Worm (Caenorhabditis elegans) whole organism, late embryonic: ENCODE data around the gene gpdh-2.
A peak's percentile ranks its signal among the peaks of the same experiment; 100 is the strongest.

Experiments used
- C38D4.7 ChIP-seq: fragments of 200-800 bp; sonication (Bioruptor generic); optimal IDR thresholded peaks from 2 replicates; lab custom pipeline; 2018; ENCODE audit warnings: mild to moderate bottlenecking, missing genetic modification characterization, moderate library complexity, missing compliant biosample characterization
- F13H6.1 ChIP-seq: sonication (generic microtip); optimal IDR thresholded peaks from 2 replicates; lab custom pipeline; 2016; ENCODE audit warnings: missing genetic modification characterization, missing compliant biosample characterization
- K02D7.2 ChIP-seq: sonication (generic microtip); optimal IDR thresholded peaks from 2 replicates; lab custom pipeline; 2017; ENCODE audit warnings: mild to moderate bottlenecking, missing genetic modification characterization, missing compliant biosample characterization
- ceh-14 ChIP-seq: sonication (generic microtip); optimal IDR thresholded peaks from 2 replicates; lab custom pipeline; 2016; ENCODE audit warnings: missing genotype, missing genetic modification characterization, missing compliant biosample characterization
- ceh-18 ChIP-seq: sonication (generic microtip); optimal IDR thresholded peaks from 2 replicates; lab custom pipeline; 2016; ENCODE audit warnings: missing genetic modification characterization, missing compliant biosample characterization
- ceh-2 ChIP-seq: sonication (generic microtip); optimal IDR thresholded peaks from 2 replicates; lab custom pipeline; 2016; ENCODE audit warnings: missing genotype, missing genetic modification characterization, missing compliant biosample characterization
- ceh-22 ChIP-seq: sonication (generic microtip); optimal IDR thresholded peaks from 2 replicates; lab custom pipeline; 2017; ENCODE audit warnings: missing biosample characterization, missing genetic modification characterization
- ceh-31 ChIP-seq: sonication (generic microtip); optimal IDR thresholded peaks from 2 replicates; lab custom pipeline; 2016; ENCODE audit warnings: missing genetic modification characterization, missing compliant biosample characterization
- ceh-34 ChIP-seq: sonication (generic microtip); optimal IDR thresholded peaks from 2 replicates; lab custom pipeline; 2016; ENCODE audit warnings: mild to moderate bottlenecking, missing genetic modification characterization, missing compliant biosample characterization
- ceh-45 ChIP-seq: fragments of 200-800 bp; sonication (Bioruptor generic); IDR thresholded peaks from 2 replicates; pipeline ENCODE4 v1.3.6; 2022; ENCODE audit warnings: missing genetic modification reagents, missing genetic modification characterization, missing compliant biosample characterization
- ceh-6 ChIP-seq: fragments of 200-800 bp; sonication (Bioruptor generic); optimal IDR thresholded peaks from 2 replicates; lab custom pipeline; 2018; ENCODE audit warnings: mild to moderate bottlenecking, missing genetic modification characterization, missing compliant biosample characterization
- dve-1 ChIP-seq: sonication (generic microtip); optimal IDR thresholded peaks from 2 replicates; lab custom pipeline; 2017; ENCODE audit warnings: antibody characterized with exemption, mild to moderate bottlenecking, missing genetic modification characterization, missing compliant biosample characterization
- elt-2 ChIP-seq: sonication (generic microtip); optimal IDR thresholded peaks from 2 replicates; lab custom pipeline; 2016; ENCODE audit warnings: missing genetic modification reagents, missing genetic modification characterization, missing compliant biosample characterization
- elt-4 ChIP-seq: sonication (generic microtip); optimal IDR thresholded peaks from 2 replicates; lab custom pipeline; 2016; ENCODE audit warnings: missing genetic modification characterization, missing compliant biosample characterization
- ets-4 ChIP-seq: sonication (generic microtip); optimal IDR thresholded peaks from 2 replicates; lab custom pipeline; 2016; ENCODE audit warnings: missing genetic modification characterization, missing compliant biosample characterization
- fax-1 ChIP-seq: sonication (generic microtip); optimal IDR thresholded peaks from 2 replicates; lab custom pipeline; 2016; ENCODE audit warnings: missing genotype, missing genetic modification characterization, missing compliant biosample characterization
- fkh-10 ChIP-seq: fragments of 150-350 bp; optimal IDR thresholded peaks from 2 replicates; lab custom pipeline; 2014; ENCODE audit warnings: missing biosample characterization, missing genetic modification reagents, missing genetic modification characterization
- hlh-15 ChIP-seq: sonication (generic microtip); optimal IDR thresholded peaks from 2 replicates; lab custom pipeline; 2016; ENCODE audit warnings: missing genetic modification characterization, missing compliant biosample characterization
- hlh-30 ChIP-seq: sonication (generic microtip); optimal IDR thresholded peaks from 2 replicates; lab custom pipeline; 2017; ENCODE audit warnings: antibody characterized with exemption, missing genetic modification characterization, missing compliant biosample characterization; ENCODE audit not compliant: insufficient read depth
- hlh-8 ChIP-seq: sonication (generic microtip); optimal IDR thresholded peaks from 2 replicates; lab custom pipeline; 2016; ENCODE audit warnings: missing genotype, missing genetic modification characterization, missing compliant biosample characterization
- lim-6 ChIP-seq: sonication (generic microtip); optimal IDR thresholded peaks from 2 replicates; lab custom pipeline; 2016; ENCODE audit warnings: missing genetic modification characterization, missing compliant biosample characterization
- mec-3 ChIP-seq: sonication (generic microtip); optimal IDR thresholded peaks from 2 replicates; lab custom pipeline; 2016; ENCODE audit warnings: borderline replicate concordance, missing genetic modification characterization, missing compliant biosample characterization
- nhr-232 ChIP-seq: sonication (generic microtip); optimal IDR thresholded peaks from 2 replicates; lab custom pipeline; 2016; ENCODE audit warnings: missing genetic modification characterization, missing compliant biosample characterization
- npax-4 ChIP-seq: sonication (generic microtip); optimal IDR thresholded peaks from 2 replicates; lab custom pipeline; 2016; ENCODE audit warnings: missing genetic modification characterization, missing compliant biosample characterization
- pag-3 ChIP-seq: sonication (generic microtip); optimal IDR thresholded peaks from 2 replicates; lab custom pipeline; 2016; ENCODE audit warnings: missing compliant biosample characterization, missing genetic modification characterization, borderline replicate concordance
- pat-9 ChIP-seq: fragments of 200-800 bp; sonication (Bioruptor generic); optimal IDR thresholded peaks from 2 replicates; lab custom pipeline; 2018; ENCODE audit warnings: mild to moderate bottlenecking, missing genetic modification characterization, moderate library complexity, missing compliant biosample characterization
- pax-1 ChIP-seq: fragments of 150-350 bp; optimal IDR thresholded peaks from 2 replicates; lab custom pipeline; 2014; ENCODE audit warnings: missing biosample characterization, missing genetic modification characterization
- pha-2 ChIP-seq: sonication (generic microtip); optimal IDR thresholded peaks from 2 replicates; lab custom pipeline; 2017; ENCODE audit warnings: mild to moderate bottlenecking, missing genetic modification characterization, missing compliant biosample characterization
- pqm-1 ChIP-seq: sonication (generic microtip); optimal IDR thresholded peaks from 2 replicates; lab custom pipeline; 2016; ENCODE audit warnings: missing genetic modification characterization, missing compliant biosample characterization
- pros-1 ChIP-seq: fragments of 150-350 bp; optimal IDR thresholded peaks from 2 replicates; lab custom pipeline; 2014; ENCODE audit warnings: missing biosample characterization, missing genetic modification reagents, missing genetic modification characterization
- sdc-2 ChIP-seq: sonication (generic microtip); optimal IDR thresholded peaks from 2 replicates; lab custom pipeline; 2016; ENCODE audit warnings: missing genotype, missing genetic modification characterization, missing compliant biosample characterization
- syd-9 ChIP-seq: sonication (generic microtip); optimal IDR thresholded peaks from 2 replicates; lab custom pipeline; 2016; ENCODE audit warnings: mild to moderate bottlenecking, missing genetic modification characterization, moderate library complexity, missing compliant biosample characterization
- tbx-2 ChIP-seq: sonication (generic microtip); optimal IDR thresholded peaks from 2 replicates; lab custom pipeline; 2016; ENCODE audit warnings: missing genetic modification characterization, missing compliant biosample characterization
- tbx-7 ChIP-seq: sonication (generic microtip); optimal IDR thresholded peaks from 2 replicates; lab custom pipeline; 2016; ENCODE audit warnings: missing genotype, missing genetic modification characterization, missing compliant biosample characterization
- unc-3 ChIP-seq, 2 experiments: fragments of 200-800 bp in 1 of 2; sonication (Bioruptor generic) in 1 of 2; sonication (generic microtip) in 1 of 2; conservative IDR thresholded peaks in 1 of 2; optimal IDR thresholded peaks in 1 of 2; 2 replicates each; pipeline versions ENCODE4 v1.3.6 to Lab custom; 2016 to 2022; ENCODE audit warnings: missing compliant biosample characterization in 2 of 2, missing genetic modification characterization in 2 of 2, missing genetic modification reagents in 1 of 2
- unc-42 ChIP-seq: sonication (generic microtip); optimal IDR thresholded peaks from 2 replicates; lab custom pipeline; 2016; ENCODE audit warnings: missing genotype, missing genetic modification characterization, missing compliant biosample characterization
- unc-55 ChIP-seq: sonication (generic microtip); optimal IDR thresholded peaks from 2 replicates; lab custom pipeline; 2017; ENCODE audit warnings: missing biosample characterization, missing genetic modification reagents, missing genetic modification characterization
- unc-86 ChIP-seq: sonication (generic microtip); optimal IDR thresholded peaks from 2 replicates; lab custom pipeline; 2016; ENCODE audit warnings: missing genetic modification characterization, missing compliant biosample characterization
- zip-5 ChIP-seq: sonication (generic microtip); optimal IDR thresholded peaks from 2 replicates; lab custom pipeline; 2016; ENCODE audit warnings: missing genetic modification characterization, missing compliant biosample characterization

The gpdh-2 gene

ce11 chrIII:9813146-9813545 lies 45.8 kb downstream of the gpdh-2 start, which contains the start of gene ZK632.14:
TSS of gene ZK632.14 (plus strand) at chrIII:9813446.
- TF ChIP-seq pax-1 (tag; lab: Kevin White, UChicago) (no peak), fkh-10 (no peak), elt-4 (tag; lab: Kevin White, UChicago) (no peak), zip-5 (tag; lab: Kevin White, UChicago) (no peak), pat-9 (tag; lab: Kevin White, UChicago) (no peak), ets-4 (tag; lab: Kevin White, UChicago) (no peak), ceh-2 (tag; lab: Kevin White, UChicago) (no peak), pros-1 (tag; lab: Kevin White, UChicago) (no peak), tbx-7 (tag; lab: Kevin White, UChicago) (no peak), syd-9 (tag; lab: Kevin White, UChicago) (no peak)
- TF ChIP-seq, all 69 proteins: peak for 0

- TF ChIP-seq ceh-34, result no peak
- peak; percentile 5 for TF ChIP-seq ceh-14 (tag; lab: Kevin White, UChicago)
- peak; percentile 45 for TF ChIP-seq elt-2
- no peak for TF ChIP-seq C38D4.7 (GFP tag; lab: Kevin White, UChicago)
- TF ChIP-seq ceh-31, result peak; percentile 68
- TF ChIP-seq fax-1, result peak; percentile 48
- no peak for TF ChIP-seq F13H6.1 (tag; lab: Kevin White, UChicago)
- no peak for TF ChIP-seq hlh-30 (tag; lab: Kevin White, UChicago)
- no peak for TF ChIP-seq pat-9 (tag; lab: Kevin White, UChicago)
- TF ChIP-seq pha-2 (tag; lab: Kevin White, UChicago), result no peak
- TF ChIP-seq hlh-8 (tag; lab: Kevin White, UChicago), result peak; percentile 70
- TF ChIP-seq syd-9 (tag; lab: Kevin White, UChicago), result no peak
- TF ChIP-seq ets-4 (tag; lab: Kevin White, UChicago), result peak; percentile 54
- TF ChIP-seq ceh-2 (tag; lab: Kevin White, UChicago), result peak; percentile 65
- TF ChIP-seq mec-3 (tag; lab: Kevin White, UChicago), result no peak
- TF ChIP-seq hlh-15 (tag; lab: Kevin White, UChicago), result no peak
- TF ChIP-seq pax-1 (tag; lab: Kevin White, UChicago), result no peak
- no peak for TF ChIP-seq ceh-18 (tag; lab: Kevin White, UChicago)
- no peak for TF ChIP-seq ceh-6 (GFP tag; lab: Kevin White, UChicago)
- no peak for TF ChIP-seq dve-1 (tag; lab: Kevin White, UChicago)
- no peak for TF ChIP-seq nhr-232 (tag; lab: Kevin White, UChicago)
- TF ChIP-seq unc-55 (GFP tag; lab: Kevin White, UChicago), result no peak
- no peak for TF ChIP-seq npax-4
- peak; percentile 50 for TF ChIP-seq tbx-7 (tag; lab: Kevin White, UChicago)
- peak; percentile 77 for TF ChIP-seq tbx-2 (tag; lab: Kevin White, UChicago)
- no peak for TF ChIP-seq sdc-2
- TF ChIP-seq ceh-45 (GFP tag; lab: Robert Waterston, UW), result no peak
- peak; percentile 16 for TF ChIP-seq unc-86 (tag; lab: Kevin White, UChicago)
- TF ChIP-seq lim-6, result no peak
- TF ChIP-seq ceh-22, result no peak
- TF ChIP-seq pros-1 (tag; lab: Kevin White, UChicago), result no peak
- TF ChIP-seq fkh-10, result no peak
- peak; percentile 73 for TF ChIP-seq zip-5 (tag; lab: Kevin White, UChicago)
Observed at ce11 chrIII:9808179-9808578, 50.8 kb downstream of the gpdh-2 start, which contains the start of gene gtap-2. TSS of gene gtap-2 (plus strand) at chrIII:9808544.

ce11 chrIII:9807560-9808046 lies 51.4 kb downstream of the gpdh-2 start:
- TF ChIP-seq pqm-1 (tag; lab: Kevin White, UChicago) (no peak), unc-3 (GFP tag; conservative IDR thresholded peaks at IDR 0.05; lab: Robert Waterston, UW) (no peak), unc-3 (tag; optimal IDR thresholded peaks at IDR 0.05; lab: Kevin White, UChicago) (no peak), K02D7.2 (tag; lab: Kevin White, UChicago) (no peak), unc-42 (tag; lab: Kevin White, UChicago) (no peak), hlh-30 (tag; lab: Kevin White, UChicago) (peak; percentile 17), pag-3 (tag; lab: Kevin White, UChicago) (no peak)
